Worm (Caenorhabditis elegans): ENCODE results near the gene tag-124.

tag-124 gene

ce11 chrII:9586734-9587209, 4.3 kb upstream of the tag-124 start, which contains the start of gene ugt-58 (continued):
- TF ChIP-seq lin-15B (tag; optimal IDR thresholded peaks at IDR 0.05) (no peak), dsc-1 (tag; optimal IDR thresholded peaks at IDR 0.05) (no peak), isw-1 (GFP tag; IDR thresholded peaks at IDR 0.05) (no peak), nhr-19 (GFP tag; conservative IDR thresholded peaks at IDR 0.05) (peak; percentile 22), tbx-2 (tag; optimal IDR thresholded peaks at IDR 0.05) (no peak), unc-86 (tag; optimal IDR thresholded peaks at IDR 0.05) (no peak), mdl-1 (tag; optimal IDR thresholded peaks at IDR 0.05) (no peak), zip-4 (GFP tag; optimal IDR thresholded peaks at IDR 0.05) (no peak), egl-27 (tag; optimal IDR thresholded peaks at IDR 0.05) (no peak), C34B4.2 (tag; optimal IDR thresholded peaks at IDR 0.05) (no peak), nhr-237 (tag; optimal IDR thresholded peaks at IDR 0.05) (no peak), blmp-1 (tag; optimal IDR thresholded peaks at IDR 0.05) (peak; percentile 23), nhr-90 (tag; optimal IDR thresholded peaks at IDR 0.05; ENCODE audit: poor library complexity) (no peak), ztf-4 (tag; optimal IDR thresholded peaks at IDR 0.05) (no peak), ama-1 (optimal IDR thresholded peaks at IDR 0.05) (no peak), zag-1 (tag; optimal IDR thresholded peaks at IDR 0.05) (no peak), vab-15 (tag; optimal IDR thresholded peaks at IDR 0.05) (no peak), nhr-76 (tag; optimal IDR thresholded peaks at IDR 0.05) (no peak), nhr-12 (tag; optimal IDR thresholded peaks at IDR 0.05) (no peak), sup-37 (GFP tag; optimal IDR thresholded peaks at IDR 0.05) (no peak), dpl-1 (GFP tag; optimal IDR thresholded peaks at IDR 0.05) (no peak), fkh-8 (tag; optimal IDR thresholded peaks at IDR 0.05) (no peak), elt-2 (tag; optimal IDR thresholded peaks at IDR 0.05) (peak; percentile 40), lin-39 (tag; optimal IDR thresholded peaks at IDR 0.05) (no peak), ets-5 (GFP tag; IDR thresholded peaks at IDR 0.05) (no peak), hlh-4 (tag; optimal IDR thresholded peaks at IDR 0.05) (no peak), mab-9 (GFP tag; IDR thresholded peaks at IDR 0.05) (no peak), fkh-4 (tag; optimal IDR thresholded peaks at IDR 0.05; ENCODE audit: borderline replicate concordance) (no peak), hlh-17 (GFP tag; optimal IDR thresholded peaks at IDR 0.05; ENCODE audit: borderline replicate concordance) (no peak), ceh-88 (GFP tag; IDR thresholded peaks at IDR 0.05) (no peak), swsn-7 (tag; optimal IDR thresholded peaks at IDR 0.05) (no peak), unc-30 (tag; optimal IDR thresholded peaks at IDR 0.05) (no peak), nhr-84 (tag; optimal IDR thresholded peaks at IDR 0.05) (no peak), unc-130 (tag; optimal IDR thresholded peaks at IDR 0.05) (no peak), tlp-1 (tag; optimal IDR thresholded peaks at IDR 0.05) (no peak), irx-1 (tag; optimal IDR thresholded peaks at IDR 0.05) (no peak), pqm-1 (tag; optimal IDR thresholded peaks at IDR 0.05) (no peak), mep-1 (tag; optimal IDR thresholded peaks at IDR 0.05) (peak; percentile 29), efl-1 (optimal IDR thresholded peaks at IDR 0.05) (no peak), efl-1 (GFP tag; optimal IDR thresholded peaks at IDR 0.05 in 1 of 2) (no peak), pag-3 (tag; optimal IDR thresholded peaks at IDR 0.05; ENCODE audit: borderline replicate concordance, insufficient read depth) (no peak), egl-13 (tag; optimal IDR thresholded peaks at IDR 0.05) (no peak), nhr-28 (tag; optimal IDR thresholded peaks at IDR 0.05) (peak; percentile 36), nhr-77 (tag; optimal IDR thresholded peaks at IDR 0.05) (no peak), elt-3 (tag; optimal IDR thresholded peaks at IDR 0.05) (peak in 5 of 6 experiments; percentile 33 to 74 (median 53)), fkh-10 (GFP tag; optimal IDR thresholded peaks at IDR 0.05) (no peak), unc-98 (GFP tag; IDR thresholded peaks at IDR 0.05) (no peak), sptf-1 (tag; optimal IDR thresholded peaks at IDR 0.05) (no peak), ceh-8 (GFP tag; optimal IDR thresholded peaks at IDR 0.05) (no peak), ceh-82 (tag; optimal IDR thresholded peaks at IDR 0.05) (no peak), rnt-1 (tag; optimal IDR thresholded peaks at IDR 0.05) (no peak), ceh-63 (GFP tag; optimal IDR thresholded peaks at IDR 0.05) (no peak), skn-1 (tag; optimal IDR thresholded peaks at IDR 0.05) (peak; percentile 53), lsy-2 (tag; optimal IDR thresholded peaks at IDR 0.05) (peak; percentile 15 to 17)
